Worm (Caenorhabditis elegans): Measurements from ENCODE around the gene nhr-57.

nhr-57 gene

DNA sequence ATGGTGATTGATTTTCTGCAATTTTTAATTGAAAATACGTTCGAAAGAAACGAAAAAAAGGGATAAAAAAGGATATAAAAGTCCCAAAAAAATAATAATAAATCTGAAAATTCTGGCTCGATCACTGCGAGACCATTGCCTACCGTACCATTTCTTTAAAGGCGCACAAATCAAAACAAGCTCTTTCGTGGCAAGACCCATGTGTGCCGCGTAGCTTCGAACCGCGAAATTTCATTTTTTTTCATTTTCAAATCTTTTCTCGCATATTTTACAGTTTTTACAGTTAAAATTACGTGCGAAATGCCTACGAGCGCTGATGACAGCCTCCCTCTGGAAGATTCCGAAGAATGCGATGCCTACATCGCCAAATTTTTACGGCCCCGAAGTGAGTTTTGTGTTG is 43.9 kb downstream of the nhr-57 start, which contains the start of the genes coh-4 and pid-5 (continued):
- TF ChIP-seq nhr-179 (tag; optimal IDR thresholded peaks at IDR 0.05) (no peak), Y56A3A.18 (GFP tag; IDR thresholded peaks at IDR 0.05) (no peak), lir-1 (GFP tag; conservative IDR thresholded peaks at IDR 0.05) (peak; percentile 24; the same call in 1 of the 2 replicates), attf-5 (GFP tag; optimal IDR thresholded peaks at IDR 0.05) (no peak), F49E8.2 (tag; optimal IDR thresholded peaks at IDR 0.05; ENCODE audit: insufficient read depth) (peak; percentile 83), mcd-1 (GFP tag; IDR thresholded peaks at IDR 0.05) (peak; percentile 83), ztf-22 (GFP tag; optimal IDR thresholded peaks at IDR 0.05) (no peak), C06A6.2 (GFP tag; conservative IDR thresholded peaks at IDR 0.05) (no peak), rcor-1 (GFP tag; IDR thresholded peaks at IDR 0.05) (peak; percentile 80), Y53F4B.3 (GFP tag; IDR thresholded peaks at IDR 0.05) (no peak), egl-18 (GFP tag; IDR thresholded peaks at IDR 0.05) (no peak), K11D2.4 (GFP tag; IDR thresholded peaks at IDR 0.05) (no peak), ekl-4 (GFP tag; IDR thresholded peaks at IDR 0.05) (peak; percentile 61), C17E4.6 (GFP tag; IDR thresholded peaks at IDR 0.05) (peak; percentile 61; the same call in 1 of the 2 replicates), attf-6 (GFP tag; IDR thresholded peaks at IDR 0.05) (peak; percentile 69; the same call in 1 of the 2 replicates), ceh-27 (GFP tag; optimal IDR thresholded peaks at IDR 0.05) (no peak), F57C9.4 (tag; optimal IDR thresholded peaks at IDR 0.05) (no peak), hsf-1 (GFP tag; IDR thresholded peaks at IDR 0.05) (peak; percentile 71), B0261.1 (tag; optimal IDR thresholded peaks at IDR 0.05) (no peak), zim-3 (tag; optimal IDR thresholded peaks at IDR 0.05) (no peak), nfya-2 (GFP tag; IDR thresholded peaks at IDR 0.05) (no peak), let-526 (GFP tag; IDR thresholded peaks at IDR 0.05) (no peak), rpc-1 (optimal IDR thresholded peaks at IDR 0.05) (no peak), rpc-1 (tag; optimal IDR thresholded peaks at IDR 0.05) (no peak), snpc-3.4 (tag; optimal IDR thresholded peaks at IDR 0.05) (peak; percentile 94), sdz-38 (tag; optimal IDR thresholded peaks at IDR 0.05) (no peak), F22D6.2 (tag; optimal IDR thresholded peaks at IDR 0.05) (no peak), lin-54 (GFP tag; optimal IDR thresholded peaks at IDR 0.05) (peak; percentile 90), lsy-27 (tag; optimal IDR thresholded peaks at IDR 0.05; ENCODE audit: borderline replicate concordance, insufficient read depth) (no peak), B0035.1 (tag; optimal IDR thresholded peaks at IDR 0.05) (no peak), dpff-1 (tag; optimal IDR thresholded peaks at IDR 0.05) (no peak), ceh-79 (tag; optimal IDR thresholded peaks at IDR 0.05) (no peak), ceh-40 (GFP tag; IDR thresholded peaks at IDR 0.05) (no peak), F10E7.11 (tag; optimal IDR thresholded peaks at IDR 0.05) (no peak), him-1 (tag; optimal IDR thresholded peaks at IDR 0.05) (peak; percentile 5), bed-1 (GFP tag; IDR thresholded peaks at IDR 0.05) (no peak), tbp1 (GFP tag; optimal IDR thresholded peaks at IDR 0.05) (peak; percentile 63), F57A8.1 (GFP tag; optimal IDR thresholded peaks at IDR 0.05) (no peak), ceh-91 (GFP tag; IDR thresholded peaks at IDR 0.05) (peak; percentile 94), cebp-2 (GFP tag; IDR thresholded peaks at IDR 0.05) (no peak), egl-44 (GFP tag; IDR thresholded peaks at IDR 0.05) (no peak), ccch-3 (GFP tag; optimal IDR thresholded peaks at IDR 0.05) (no peak), let-607 (tag; optimal IDR thresholded peaks at IDR 0.05) (no peak), mes-4 (tag; optimal IDR thresholded peaks at IDR 0.05) (no peak), lin-35 (GFP tag; optimal IDR thresholded peaks at IDR 0.05) (peak in 1 of 3 experiments; percentile 46), somi-1 (GFP tag; optimal IDR thresholded peaks at IDR 0.05) (no peak), hlh-26 (GFP tag; conservative IDR thresholded peaks at IDR 0.05) (no peak), ztf-26 (tag; optimal IDR thresholded peaks at IDR 0.05) (no peak), atf-7 (tag; optimal IDR thresholded peaks at IDR 0.05) (no peak), F39B2.1 (GFP tag; IDR thresholded peaks at IDR 0.05) (no peak)
